Fruit fly (Drosophila melanogaster) whole organism, embryonic: Measurements from ENCODE around the gene CG13766.

Experiments
- Bgb ChIP-seq: fragments of 200-800 bp; sonication (Bioruptor generic); IDR thresholded peaks from 2 replicates; pipeline ENCODE4 v1.3.6; 2022; ENCODE audit warnings: missing biosample characterization, missing genetic modification characterization; ENCODE audit not compliant: partially characterized antibody
- CG13287 ChIP-seq: fragments of 200-800 bp; sonication (Bioruptor generic); IDR thresholded peaks from 2 replicates; pipeline ENCODE4 v1.3.6; 2022; ENCODE audit warnings: missing biosample characterization, missing genetic modification characterization; ENCODE audit not compliant: partially characterized antibody
- CG15479 ChIP-seq: fragments of 200-800 bp; sonication (Bioruptor generic); optimal IDR thresholded peaks from 3 replicates; lab custom pipeline; 2019; ENCODE audit warnings: missing biosample characterization, mild to moderate bottlenecking, missing genetic modification characterization, moderate library complexity
- CG15601 ChIP-seq: fragments of 200-800 bp; sonication (Bioruptor generic); optimal IDR thresholded peaks from 3 replicates; lab custom pipeline; 2019; ENCODE audit warnings: missing biosample characterization, mild to moderate bottlenecking, missing genetic modification characterization, moderate library complexity
- CG16813 ChIP-seq: fragments of 200-800 bp; sonication (Bioruptor generic); IDR thresholded peaks from 3 replicates; pipeline ENCODE4 v1.3.6; 2022; ENCODE audit warnings: missing biosample characterization, missing genetic modification characterization; ENCODE audit not compliant: partially characterized antibody
- CG17186 ChIP-seq: fragments of 200-800 bp; sonication (Bioruptor generic); optimal IDR thresholded peaks from 3 replicates; lab custom pipeline; 2017; ENCODE audit warnings: missing biosample characterization, missing genetic modification reagents, missing genetic modification characterization
- CG2712 ChIP-seq: fragments of 200-800 bp; optimal IDR thresholded peaks from 3 replicates; lab custom pipeline; 2019; ENCODE audit warnings: missing biosample characterization, mild to moderate bottlenecking, missing genetic modification characterization, moderate library complexity
- CG2875 ChIP-seq: fragments of 200-800 bp; sonication (Bioruptor generic); optimal IDR thresholded peaks from 2 replicates; lab custom pipeline; 2017; ENCODE audit warnings: missing biosample characterization, mild to moderate bottlenecking, missing genetic modification characterization, missing genetic modification reagents
- CG2889 ChIP-seq: fragments of 200-800 bp; sonication (Bioruptor generic); IDR thresholded peaks from 3 replicates; pipeline ENCODE4 v1.3.6; 2022; ENCODE audit warnings: missing biosample characterization, missing genetic modification characterization
- CG30020 ChIP-seq: fragments of 200-800 bp; optimal IDR thresholded peaks from 2 replicates; lab custom pipeline; 2019; ENCODE audit warnings: missing biosample characterization, mild to moderate bottlenecking, missing genetic modification characterization, moderate library complexity
- CG32772 ChIP-seq: fragments of 200-800 bp; sonication (Bioruptor generic); IDR thresholded peaks from 2 replicates; pipeline ENCODE4 v1.3.6; 2022; ENCODE audit warnings: missing biosample characterization, missing genetic modification characterization
- CG3281 ChIP-seq: fragments of 200-800 bp; sonication (Bioruptor generic); optimal IDR thresholded peaks from 3 replicates; lab custom pipeline; 2017; ENCODE audit warnings: missing biosample characterization, mild to moderate bottlenecking, missing genetic modification characterization
- CG42726 ChIP-seq: fragments of 200-800 bp; sonication (Bioruptor generic); IDR thresholded peaks from 2 replicates; pipeline ENCODE4 v1.3.6; 2022; ENCODE audit warnings: missing biosample characterization, missing genetic modification characterization; ENCODE audit not compliant: partially characterized antibody
- CG4820 ChIP-seq: fragments of 200-800 bp; sonication (Bioruptor generic); optimal IDR thresholded peaks from 3 replicates; lab custom pipeline; 2016; ENCODE audit warnings: missing biosample characterization, missing genetic modification characterization
- CG6765 ChIP-seq: fragments of 200-800 bp; sonication (Bioruptor generic); optimal IDR thresholded peaks from 3 replicates; lab custom pipeline; 2017; ENCODE audit warnings: missing biosample characterization, mild to moderate bottlenecking, missing genetic modification characterization
- CG6791 ChIP-seq: fragments of 200-800 bp; sonication (Bioruptor generic); IDR thresholded peaks from 3 replicates; pipeline ENCODE4 v1.3.6; 2022; ENCODE audit warnings: missing biosample characterization, missing genetic modification characterization; ENCODE audit not compliant: partially characterized antibody
- CG8478 ChIP-seq: fragments of >200 bp; optimal IDR thresholded peaks from 2 replicates; lab custom pipeline; 2018
- CrebB ChIP-seq: fragments of 200-800 bp; sonication (Bioruptor generic); optimal IDR thresholded peaks from 3 replicates; lab custom pipeline; 2018; ENCODE audit warnings: missing biosample characterization, mild to moderate bottlenecking, missing genetic modification characterization
- Dip3 ChIP-seq: fragments of 200-800 bp; sonication (Bioruptor generic); optimal IDR thresholded peaks from 3 replicates; lab custom pipeline; 2016; ENCODE audit warnings: missing biosample characterization, missing genetic modification characterization
- Drgx ChIP-seq: fragments of 200-800 bp; sonication (Bioruptor generic); IDR thresholded peaks from 2 replicates; pipeline ENCODE4 v1.3.6; 2022; ENCODE audit warnings: missing biosample characterization, missing genetic modification characterization
- Gug ChIP-seq: fragments of 200-800 bp; sonication (Bioruptor generic); IDR thresholded peaks from 4 replicates; pipeline ENCODE4 v1.3.6; 2022; ENCODE audit warnings: missing biosample characterization, missing genetic modification characterization
- HmgZ ChIP-seq: fragments of 200-800 bp; sonication (Bioruptor generic); optimal IDR thresholded peaks from 2 replicates; lab custom pipeline; 2018; ENCODE audit warnings: missing biosample characterization, mild to moderate bottlenecking, missing genetic modification characterization
- Hr39 ChIP-seq: fragments of >200 bp; optimal IDR thresholded peaks from 2 replicates; lab custom pipeline; 2017
- Jarid2 ChIP-seq: fragments of 200-800 bp; sonication (Bioruptor generic); optimal IDR thresholded peaks from 3 replicates; lab custom pipeline; 2017; ENCODE audit warnings: mild to moderate bottlenecking, missing biosample characterization, missing genetic modification reagents, missing genetic modification characterization
- Nf-YC ChIP-seq: fragments of 200-800 bp; optimal IDR thresholded peaks from 3 replicates; lab custom pipeline; 2019; ENCODE audit warnings: missing biosample characterization, mild to moderate bottlenecking, missing genetic modification characterization, moderate library complexity
- Opbp ChIP-seq: fragments of 200-800 bp; sonication (Bioruptor generic); IDR thresholded peaks from 3 replicates; pipeline ENCODE4 v1.3.6; 2022; ENCODE audit warnings: missing biosample characterization, missing genetic modification characterization; ENCODE audit not compliant: partially characterized antibody
- Ptx1 ChIP-seq: fragments of 200-800 bp; sonication (Bioruptor generic); IDR thresholded peaks from 2 replicates; pipeline ENCODE4 v1.3.6; 2022; ENCODE audit warnings: missing biosample characterization, missing genetic modification characterization
- Six4 ChIP-seq: fragments of 200-800 bp; sonication (Bioruptor generic); optimal IDR thresholded peaks from 2 replicates; lab custom pipeline; 2016; ENCODE audit warnings: missing biosample characterization, missing genetic modification characterization
- abd-A ChIP-seq: fragments of 200-800 bp; sonication (Bioruptor generic); optimal IDR thresholded peaks from 3 replicates; lab custom pipeline; 2019; ENCODE audit warnings: missing biosample characterization, mild to moderate bottlenecking, missing genetic modification characterization, moderate library complexity
- ac ChIP-seq: fragments of 200-800 bp; sonication (Bioruptor generic); optimal IDR thresholded peaks from 3 replicates; lab custom pipeline; 2017; ENCODE audit warnings: missing biosample characterization, mild to moderate bottlenecking, missing genetic modification characterization
- chif ChIP-seq, 2 experiments: fragments of 200-800 bp; sonication (Bioruptor generic); optimal IDR thresholded peaks; 3 replicates each; lab custom pipeline; 2016; ENCODE audit warnings: missing biosample characterization in 2 of 2, missing genetic modification characterization in 2 of 2
- chinmo ChIP-seq: fragments of 200-800 bp; sonication (Bioruptor generic); IDR thresholded peaks from 4 replicates; pipeline ENCODE4 v1.3.6; 2022; ENCODE audit warnings: missing biosample characterization, missing genetic modification characterization; ENCODE audit not compliant: partially characterized antibody
- eyg ChIP-seq: fragments of 200-800 bp; sonication (Bioruptor generic); optimal IDR thresholded peaks from 3 replicates; lab custom pipeline; 2016; ENCODE audit warnings: missing biosample characterization, missing genetic modification characterization
- gcm ChIP-seq: fragments of 200-800 bp; sonication (Bioruptor generic); optimal IDR thresholded peaks from 2 replicates; lab custom pipeline; 2019; ENCODE audit warnings: missing biosample characterization, mild to moderate bottlenecking, missing genetic modification characterization, moderate library complexity
- gsb ChIP-seq: fragments of 200-800 bp; sonication (Bioruptor generic); IDR thresholded peaks from 2 replicates; pipeline ENCODE4 v1.3.6; 2022; ENCODE audit warnings: missing biosample characterization, missing genetic modification characterization
- gsb-n ChIP-seq: fragments of 200-800 bp; sonication (Bioruptor generic); optimal IDR thresholded peaks from 3 replicates; lab custom pipeline; 2018; ENCODE audit warnings: missing biosample characterization, mild to moderate bottlenecking, missing genetic modification characterization
- gt ChIP-seq: fragments of 200-800 bp; sonication (Bioruptor generic); IDR thresholded peaks from 2 replicates; pipeline ENCODE4 v1.3.6; 2022; ENCODE audit warnings: missing biosample characterization, missing genetic modification characterization
- insv ChIP-seq, 2 experiments: fragments of 200-800 bp; sonication (Bioruptor generic); optimal IDR thresholded peaks; 3 replicates each; lab custom pipeline; 2016 to 2018; ENCODE audit warnings: missing biosample characterization in 2 of 2, missing genetic modification characterization in 2 of 2
- lab ChIP-seq: fragments of 200-800 bp; sonication (Bioruptor generic); optimal IDR thresholded peaks from 3 replicates; lab custom pipeline; 2017; ENCODE audit warnings: missing biosample characterization, missing genetic modification characterization, mild to moderate bottlenecking, moderate library complexity, missing genetic modification reagents
- lov ChIP-seq, 2 experiments: fragments of 200-800 bp in 1 of 2; fragments of >200 bp in 1 of 2; sonication (Bioruptor generic) in 1 of 2; IDR thresholded peaks in 1 of 2; optimal IDR thresholded peaks in 1 of 2; 2 replicates in 1 of 2; 3 replicates in 1 of 2; pipeline versions ENCODE4 v1.3.6 to Lab custom; 2017 to 2022; ENCODE audit warnings: missing biosample characterization in 1 of 2, missing genetic modification characterization in 1 of 2
- odd ChIP-seq: fragments of 200-800 bp; sonication (Bioruptor generic); optimal IDR thresholded peaks from 2 replicates; lab custom pipeline; 2017; ENCODE audit warnings: missing biosample characterization, mild to moderate bottlenecking, missing genetic modification characterization
- p53 ChIP-seq: fragments of 200-800 bp; sonication (Bioruptor generic); optimal IDR thresholded peaks from 2 replicates; lab custom pipeline; 2016; ENCODE audit warnings: missing biosample characterization, missing genetic modification characterization
- sc ChIP-seq, 3 experiments: fragments of >200 bp in 2 of 3; fragments of 200-800 bp in 1 of 3; sonication (Bioruptor generic) in 1 of 3; optimal IDR thresholded peaks; 2 replicates in 2 of 3; 3 replicates in 1 of 3; lab custom pipeline; 2017; ENCODE audit warnings: mild to moderate bottlenecking in 1 of 3, missing biosample characterization in 1 of 3, missing genetic modification characterization in 1 of 3, missing genetic modification reagents in 1 of 3
- scrt ChIP-seq: fragments of 200-800 bp; sonication (Bioruptor generic); optimal IDR thresholded peaks from 2 replicates; lab custom pipeline; 2018; ENCODE audit warnings: missing biosample characterization, mild to moderate bottlenecking, missing genetic modification characterization, moderate library complexity
- sens ChIP-seq: fragments of 200-800 bp; sonication (Bioruptor generic); peaks from one replicate; lab custom pipeline; 2016; ENCODE audit warnings: missing biosample characterization, missing genetic modification characterization
- sna ChIP-seq: fragments of 200-800 bp; sonication (Bioruptor generic); IDR thresholded peaks from 2 replicates; pipeline ENCODE4 v1.3.6; 2022; ENCODE audit warnings: missing biosample characterization, missing genetic modification characterization; ENCODE audit not compliant: partially characterized antibody
- tgo ChIP-seq: fragments of 200-800 bp; sonication (Bioruptor generic); IDR thresholded peaks from 3 replicates; pipeline ENCODE4 v1.3.6; 2022; ENCODE audit warnings: missing biosample characterization, missing genetic modification characterization
- unc-4 ChIP-seq: fragments of 200-800 bp; sonication (Bioruptor generic); IDR thresholded peaks from 2 replicates; pipeline ENCODE4 v1.3.6; 2022; ENCODE audit warnings: missing biosample characterization, missing genetic modification characterization; ENCODE audit not compliant: partially characterized antibody

Gene CG13766

dm6 chr2L:6536044-6536581 lies 29.9 kb downstream of the CG13766 start (continued):
- TF ChIP-seq insv (GFP tag; optimal IDR thresholded peaks at IDR 0.05; lab: Kevin White, UChicago) (no peak), CG2875 (no peak), CG30020 (tag; lab: Kevin White, UChicago) (no peak), chif (GFP tag; optimal IDR thresholded peaks at IDR 0.05; lab: Kevin White, UChicago) (no peak), CG6791 (peak; percentile 44; the same call in 1 of the 3 replicates), gsb (GFP tag; lab: Robert Waterston, UW) (no peak), HmgZ (no peak), Bgb (GFP tag; lab: Robert Waterston, UW) (peak; percentile 70; the same call in 1 of the 2 replicates), gcm (peak; percentile 68), sens (peak; percentile 22), CG2712 (tag; lab: Kevin White, UChicago) (peak; percentile 81), CG32772 (GFP tag; lab: Robert Waterston, UW) (peak; percentile 41; the same call in 1 of the 2 replicates), CrebB (tag; lab: Kevin White, UChicago) (no peak), CG16813 (peak; percentile 14; the same call in 1 of the 3 replicates), Dip3 (GFP tag; lab: Kevin White, UChicago) (no peak), Opbp (GFP tag; lab: Robert Waterston, UW) (peak; percentile 73; the same call in 2 of the 3 replicates), unc-4 (peak; percentile 39; the same call in 1 of the 2 replicates), lov (optimal IDR thresholded peaks at IDR 0.05; lab: Kevin White, UChicago) (no peak), lov (GFP tag; IDR thresholded peaks at IDR 0.05; lab: Robert Waterston, UW) (0 out of 3 replicates have a peak, but pooled peaks have one; percentile 34), chinmo (peak; percentile 82; the same call in 1 of the 4 replicates), CG15479 (no peak), CG8478 (lab: Kevin White, UChicago) (no peak), CG42726 (GFP tag; lab: Robert Waterston, UW) (peak; percentile 50; the same call in 1 of the 2 replicates), CG15601 (no peak), sna (GFP tag; lab: Robert Waterston, UW) (peak; percentile 62; the same call in 1 of the 2 replicates), CG6765 (GFP tag; lab: Kevin White, UChicago) (no peak)
- TF ChIP-seq, all 482 proteins: peak for 51

dm6 chr2L:6534125-6534815 lies 31.7 kb downstream of the CG13766 start:
- TF ChIP-seq CG13287 (GFP tag; lab: Robert Waterston, UW) (no peak), gcm (no peak), eyg (no peak), CG4820 (GFP tag; lab: Kevin White, UChicago) (no peak), odd (GFP tag; lab: Kevin White, UChicago) (no peak), gsb-n (tag; lab: Kevin White, UChicago) (no peak), sc (optimal IDR thresholded peaks at IDR 0.05; lab: Kevin White, UChicago) (no peak), sc (GFP tag; optimal IDR thresholded peaks at IDR 0.05; lab: Kevin White, UChicago) (no peak), Jarid2 (GFP tag; lab: Kevin White, UChicago) (no peak), Drgx (GFP tag; lab: Robert Waterston, UW) (no peak), Gug (GFP tag; lab: Robert Waterston, UW) (no peak), CG3281 (GFP tag; lab: Kevin White, UChicago) (no peak), ac (GFP tag; lab: Kevin White, UChicago) (no peak), Nf-YC (tag; lab: Kevin White, UChicago) (no peak), Six4 (GFP tag; lab: Kevin White, UChicago) (no peak), abd-A (tag; lab: Kevin White, UChicago) (peak; percentile 47), Ptx1 (GFP tag; lab: Robert Waterston, UW) (no peak), Hr39 (lab: Kevin White, UChicago) (no peak), tgo (no peak), CG2889 (GFP tag; lab: Robert Waterston, UW) (no peak), scrt (GFP tag; lab: Kevin White, UChicago) (no peak), p53 (GFP tag; lab: Kevin White, UChicago) (no peak), gt (GFP tag; lab: Robert Waterston, UW) (no peak), CG17186 (GFP tag; lab: Kevin White, UChicago) (no peak), lab (no peak)
